Fruit fly (Drosophila melanogaster): ENCODE measurements around the gene CG43732.
A peak's percentile ranks its signal among the peaks of the same experiment; 100 is the strongest.

CG43732 gene

dm6 chr3R:18910336-18910735 lies 39.7 kb upstream of the CG43732 start:
- TF ChIP-seq Clk (GFP tag; optimal IDR thresholded peaks at IDR 0.05) (no peak), bab1 (GFP tag; optimal IDR thresholded peaks at IDR 0.05) (no peak), kay (GFP tag; ENCODE audit: borderline replicate concordance) (peak; percentile 63)

dm6 chr3R:18910923-18911322 lies 39.1 kb upstream of the CG43732 start:
- TF ChIP-seq CG7101 (tag; optimal IDR thresholded peaks at IDR 0.05) = peak; percentile 12
- TF ChIP-seq bab1 (GFP tag; optimal IDR thresholded peaks at IDR 0.05) = no peak
- no peak for TF ChIP-seq CG5204 (GFP tag; optimal IDR thresholded peaks at IDR 0.05)

- TF ChIP-seq kay (GFP tag; ENCODE audit: borderline replicate concordance) (no peak), ovo (GFP tag; optimal IDR thresholded peaks at IDR 0.05) (no peak), CG11617 (GFP tag; optimal IDR thresholded peaks at IDR 0.05) (no peak), Mnt (GFP tag; optimal IDR thresholded peaks at IDR 0.05) (no peak), tj (GFP tag; optimal IDR thresholded peaks at IDR 0.05) (no peak), toe (GFP tag; optimal IDR thresholded peaks at IDR 0.05) (no peak), CG7101 (tag; optimal IDR thresholded peaks at IDR 0.05) (no peak), Hr96 (GFP tag; optimal IDR thresholded peaks at IDR 0.05) (no peak), cnc (optimal IDR thresholded peaks at IDR 0.05) (no peak), CG5204 (GFP tag; optimal IDR thresholded peaks at IDR 0.05) (no peak), CG14711 (tag; optimal IDR thresholded peaks at IDR 0.05) (no peak), cic (GFP tag; optimal IDR thresholded peaks at IDR 0.05) (no peak), CG1620 (GFP tag; optimal IDR thresholded peaks at IDR 0.05) (no peak), CG12768 (GFP tag; optimal IDR thresholded peaks at IDR 0.05) (no peak), bab1 (GFP tag; optimal IDR thresholded peaks at IDR 0.05) (no peak), Clk (GFP tag; optimal IDR thresholded peaks at IDR 0.05) (no peak), Crg-1 (GFP tag; optimal IDR thresholded peaks at IDR 0.05) (no peak), CG7045 (GFP tag; optimal IDR thresholded peaks at IDR 0.05) (no peak), pad (GFP tag; optimal IDR thresholded peaks at IDR 0.05) (no peak)
These were observed 37.1 kb upstream of the CG43732 start, which contains the start of gene Sgsh for dm6 chr3R:18912782-18913331. Gene Sgsh, minus strand, starts transcription at chr3R:18912922.

dm6 chr3R:18913856-18914593 lies 36.0 kb upstream of the CG43732 start:
- TF ChIP-seq ovo (GFP tag; optimal IDR thresholded peaks at IDR 0.05) = no peak
- peak; percentile 4 for TF ChIP-seq CG14711 (tag; optimal IDR thresholded peaks at IDR 0.05)
- peak; percentile 13 for TF ChIP-seq CG33017 (tag; optimal IDR thresholded peaks at IDR 0.05)
- TF ChIP-seq toe (GFP tag; optimal IDR thresholded peaks at IDR 0.05) = peak; percentile 33
- peak; percentile 80 for TF ChIP-seq kay (GFP tag; ENCODE audit: borderline replicate concordance)
- TF ChIP-seq bab1 (GFP tag; optimal IDR thresholded peaks at IDR 0.05) = no peak
- TF ChIP-seq cic (GFP tag; optimal IDR thresholded peaks at IDR 0.05) = no peak

- TF ChIP-seq CG14711 (tag; optimal IDR thresholded peaks at IDR 0.05) (no peak), pad (GFP tag; optimal IDR thresholded peaks at IDR 0.05) (peak; percentile 14), kay (GFP tag; ENCODE audit: borderline replicate concordance) (peak; percentile 85), cnc (optimal IDR thresholded peaks at IDR 0.05) (no peak), CG33017 (tag; optimal IDR thresholded peaks at IDR 0.05) (peak; percentile 65), CG5204 (GFP tag; optimal IDR thresholded peaks at IDR 0.05) (no peak), CG1620 (GFP tag; optimal IDR thresholded peaks at IDR 0.05) (no peak), tj (GFP tag; optimal IDR thresholded peaks at IDR 0.05) (peak; percentile 94), cic (GFP tag; optimal IDR thresholded peaks at IDR 0.05) (peak; percentile 68), bab1 (GFP tag; optimal IDR thresholded peaks at IDR 0.05) (peak; percentile 3), Clk (GFP tag; optimal IDR thresholded peaks at IDR 0.05) (no peak), CG12768 (GFP tag; optimal IDR thresholded peaks at IDR 0.05) (peak; percentile 79), CG7101 (tag; optimal IDR thresholded peaks at IDR 0.05) (peak; percentile 50), Mnt (GFP tag; optimal IDR thresholded peaks at IDR 0.05) (peak; percentile 71), ovo (GFP tag; optimal IDR thresholded peaks at IDR 0.05) (peak; percentile 28)
These were observed 35.3 kb upstream of the CG43732 start, which contains the start of gene Xrp1 for dm6 chr3R:18914594-18915275. Gene Xrp1, plus strand, starts transcription at chr3R:18914968.

dm6 chr3R:18915644-18916194 lies 34.3 kb upstream of the CG43732 start:
- TF ChIP-seq tj (GFP tag; optimal IDR thresholded peaks at IDR 0.05) (no peak), cic (GFP tag; optimal IDR thresholded peaks at IDR 0.05) (peak; percentile 46), Hr96 (GFP tag; optimal IDR thresholded peaks at IDR 0.05) (no peak)

Data from whole organism, adult.